1 fruit fly cellular context compared by ENCODE assay signal in the genomic region with DNA sequence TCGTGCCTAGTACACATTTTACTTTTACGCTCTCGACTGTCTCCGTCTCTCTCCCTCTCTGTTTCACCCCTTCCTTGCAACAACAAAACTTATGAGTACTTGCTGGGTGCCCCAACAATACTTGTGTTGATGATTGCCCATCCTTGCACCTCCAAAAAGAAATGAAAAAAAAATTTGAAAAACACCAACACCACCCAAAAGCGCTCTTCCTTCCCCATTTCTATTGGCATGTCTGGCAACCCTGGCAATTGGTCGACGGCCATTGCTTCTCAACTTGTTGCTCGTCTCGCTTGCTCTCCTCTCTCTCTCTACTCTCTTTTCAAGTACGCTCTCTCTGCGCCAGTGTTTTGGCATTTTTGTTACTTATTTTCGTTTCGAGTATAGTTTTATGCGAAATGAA.
TF ChIP-seq lines count a peak whose summit lies in the region.

No protein-coding gene starts in this region.

TF ChIP-seq in whole organism, embryonic, 481 proteins besides CTCF, POLR2A, EP300 and RAD21 (continued from another document and continues in another):
- TF ChIP-seq hbn (GFP tag; IDR thresholded peaks at IDR 0.05; lab: Robert Waterston, UW; ENCODE audit: partially characterized antibody) (peak; percentile 43), CG3838 (GFP tag; optimal IDR thresholded peaks at IDR 0.05; lab: Kevin White, UChicago) (no peak), hkb (optimal IDR thresholded peaks at IDR 0.05; lab: Kevin White, UChicago) (no peak), hkb (GFP tag; IDR thresholded peaks at IDR 0.05; lab: Robert Waterston, UW) (no peak), CG3065 (GFP tag; optimal IDR thresholded peaks at IDR 0.05; lab: Kevin White, UChicago) (no peak), sob (GFP tag; IDR thresholded peaks at IDR 0.05; lab: Robert Waterston, UW) (peak; percentile 54), CG10274 (GFP tag; optimal IDR thresholded peaks at IDR 0.05; lab: Kevin White, UChicago) (no peak), CG14965 (GFP tag; optimal IDR thresholded peaks at IDR 0.05; lab: Kevin White, UChicago; ENCODE audit: borderline replicate concordance) (no peak), twi (tag; optimal IDR thresholded peaks at IDR 0.05; lab: Kevin White, UChicago) (no peak), CG15269 (tag; optimal IDR thresholded peaks at IDR 0.05; lab: Kevin White, UChicago) (peak; percentile 38), gce (GFP tag; IDR thresholded peaks at IDR 0.05; lab: Robert Waterston, UW) (no peak), Nf-YC (tag; optimal IDR thresholded peaks at IDR 0.05; lab: Kevin White, UChicago) (peak; percentile 47), bbx (GFP tag; IDR thresholded peaks at IDR 0.05; lab: Robert Waterston, UW; ENCODE audit: partially characterized antibody) (no peak), D19B (GFP tag; optimal IDR thresholded peaks at IDR 0.05; lab: Kevin White, UChicago) (peak; percentile 27), yki (optimal IDR thresholded peaks at IDR 0.05; lab: Kevin White, UChicago) (peak; percentile 88), CG9609 (GFP tag; optimal IDR thresholded peaks at IDR 0.05; lab: Kevin White, UChicago) (no peak), CG12942 (GFP tag; optimal IDR thresholded peaks at IDR 0.05; lab: Kevin White, UChicago) (no peak), CG2120 (GFP tag; optimal IDR thresholded peaks at IDR 0.05; lab: Kevin White, UChicago) (peak; percentile 58), jigr1 (GFP tag; IDR thresholded peaks at IDR 0.05; lab: Robert Waterston, UW) (no peak), sd (tag; optimal IDR thresholded peaks at IDR 0.05; lab: Kevin White, UChicago) (no peak), her (GFP tag; optimal IDR thresholded peaks at IDR 0.05; lab: Kevin White, UChicago) (peak; percentile 34), CkIIα-i1 (GFP tag; IDR thresholded peaks at IDR 0.05; lab: Robert Waterston, UW) (no peak), nom (GFP tag; optimal IDR thresholded peaks at IDR 0.05; lab: Kevin White, UChicago) (peak; percentile 44), CG13287 (GFP tag; IDR thresholded peaks at IDR 0.05; lab: Robert Waterston, UW; ENCODE audit: partially characterized antibody) (peak; percentile 15; the same call in 1 of the 2 replicates), CG7786 (GFP tag; optimal IDR thresholded peaks at IDR 0.05; lab: Kevin White, UChicago) (peak; percentile 43), nmo (GFP tag; optimal IDR thresholded peaks at IDR 0.05; lab: Kevin White, UChicago) (no peak), ato (GFP tag; IDR thresholded peaks at IDR 0.05; lab: Robert Waterston, UW; ENCODE audit: partially characterized antibody) (no peak), ewg (GFP tag; optimal IDR thresholded peaks at IDR 0.05; lab: Kevin White, UChicago) (no peak), B-H2 (GFP tag; optimal IDR thresholded peaks at IDR 0.05; lab: Kevin White, UChicago) (peak; percentile 55), knrl (GFP tag; IDR thresholded peaks at IDR 0.05; lab: Robert Waterston, UW; ENCODE audit: partially characterized antibody) (no peak), CG4617 (GFP tag; optimal IDR thresholded peaks at IDR 0.05; lab: Kevin White, UChicago; ENCODE audit: borderline replicate concordance) (no peak), schlank (tag; optimal IDR thresholded peaks at IDR 0.05; lab: Kevin White, UChicago) (no peak), pnt (GFP tag; optimal IDR thresholded peaks at IDR 0.05; lab: Kevin White, UChicago) (no peak), zen2 (GFP tag; IDR thresholded peaks at IDR 0.05; lab: Robert Waterston, UW; ENCODE audit: partially characterized antibody) (peak; percentile 25; the same call in 1 of the 3 replicates), CG6791 (GFP tag; IDR thresholded peaks at IDR 0.05; lab: Robert Waterston, UW; ENCODE audit: partially characterized antibody) (no peak; the same call in 2 of the 3 replicates), CG1832 (GFP tag; optimal IDR thresholded peaks at IDR 0.05; lab: Kevin White, UChicago) (no peak), usp (GFP tag; optimal IDR thresholded peaks at IDR 0.05; lab: Kevin White, UChicago) (no peak), p53 (GFP tag; optimal IDR thresholded peaks at IDR 0.05; lab: Kevin White, UChicago) (no peak), CG7928 (GFP tag; optimal IDR thresholded peaks at IDR 0.05; lab: Kevin White, UChicago) (no peak), Deaf1 (tag; optimal IDR thresholded peaks at IDR 0.05; lab: Kevin White, UChicago) (no peak), Jarid2 (GFP tag; optimal IDR thresholded peaks at IDR 0.05; lab: Kevin White, UChicago) (no peak), Rx (GFP tag; IDR thresholded peaks at IDR 0.05; lab: Robert Waterston, UW) (no peak), Dbx (GFP tag; IDR thresholded peaks at IDR 0.05; lab: Robert Waterston, UW) (peak; percentile 49; the same call in 1 of the 3 replicates), sens-2 (GFP tag; IDR thresholded peaks at IDR 0.05; lab: Robert Waterston, UW) (0 out of 2 replicates have a peak, but pooled peaks have one; percentile 13), ATbp (GFP tag; optimal IDR thresholded peaks at IDR 0.05; lab: Kevin White, UChicago) (peak; percentile 7), lab (GFP tag; optimal IDR thresholded peaks at IDR 0.05; lab: Kevin White, UChicago) (peak; percentile 38), CHES-1-like (GFP tag; optimal IDR thresholded peaks at IDR 0.05; lab: Kevin White, UChicago) (peak; percentile 3), CG13775 (GFP tag; optimal IDR thresholded peaks at IDR 0.05; lab: Kevin White, UChicago) (peak; percentile 14), abd-A (tag; optimal IDR thresholded peaks at IDR 0.05; lab: Kevin White, UChicago) (no peak), Dip3 (GFP tag; optimal IDR thresholded peaks at IDR 0.05; lab: Kevin White, UChicago) (peak; percentile 21), lov (optimal IDR thresholded peaks at IDR 0.05; lab: Kevin White, UChicago) (no peak), lov (GFP tag; IDR thresholded peaks at IDR 0.05; lab: Robert Waterston, UW) (no peak), sens (GFP tag; lab: Kevin White, UChicago) (no peak), CG7839 (tag; optimal IDR thresholded peaks at IDR 0.05; lab: Kevin White, UChicago) (peak; percentile 23), btn (GFP tag; optimal IDR thresholded peaks at IDR 0.05; lab: Kevin White, UChicago) (no peak), CG6854 (GFP tag; optimal IDR thresholded peaks at IDR 0.05; lab: Kevin White, UChicago) (no peak), CG1792 (GFP tag; optimal IDR thresholded peaks at IDR 0.05; lab: Kevin White, UChicago) (no peak), CG17802 (tag; optimal IDR thresholded peaks at IDR 0.05; lab: Kevin White, UChicago) (no peak), Hr78 (GFP tag; optimal IDR thresholded peaks at IDR 0.05; lab: Kevin White, UChicago) (no peak), tna (GFP tag; IDR thresholded peaks at IDR 0.05; lab: Robert Waterston, UW; ENCODE audit: partially characterized antibody) (no peak), tx (GFP tag; optimal IDR thresholded peaks at IDR 0.05; lab: Kevin White, UChicago) (no peak), CG2889 (GFP tag; IDR thresholded peaks at IDR 0.05; lab: Robert Waterston, UW) (no peak), disco-r (GFP tag; optimal IDR thresholded peaks at IDR 0.05; lab: Kevin White, UChicago) (no peak), lilli (GFP tag; optimal IDR thresholded peaks at IDR 0.05; lab: Kevin White, UChicago) (peak; percentile 11), CG3163 (GFP tag; optimal IDR thresholded peaks at IDR 0.05; lab: Kevin White, UChicago) (no peak), Ptx1 (GFP tag; IDR thresholded peaks at IDR 0.05; lab: Robert Waterston, UW) (0 out of 2 replicates have a peak, but pooled peaks have one; percentile 21), ERR (GFP tag; optimal IDR thresholded peaks at IDR 0.05; lab: Kevin White, UChicago) (no peak), ssp (GFP tag; IDR thresholded peaks at IDR 0.05; lab: Robert Waterston, UW) (no peak), CG12659 (GFP tag; optimal IDR thresholded peaks at IDR 0.05; lab: Kevin White, UChicago) (peak; percentile 5), pfk (GFP tag; optimal IDR thresholded peaks at IDR 0.05; lab: Kevin White, UChicago) (peak; percentile 4), Nf-YB (GFP tag; optimal IDR thresholded peaks at IDR 0.05; lab: Kevin White, UChicago) (no peak), pzg (GFP tag; optimal IDR thresholded peaks at IDR 0.05; lab: Kevin White, UChicago) (peak; percentile 28), CG7556 (GFP tag; optimal IDR thresholded peaks at IDR 0.05; lab: Kevin White, UChicago) (no peak), CG30403 (GFP tag; optimal IDR thresholded peaks at IDR 0.05; lab: Kevin White, UChicago) (peak; percentile 22), so (GFP tag; IDR thresholded peaks at IDR 0.05; lab: Robert Waterston, UW) (0 out of 3 replicates have a peak, but pooled peaks have one; percentile 8), bowl (GFP tag; IDR thresholded peaks at IDR 0.05; lab: Robert Waterston, UW) (no peak), dimm (GFP tag; IDR thresholded peaks at IDR 0.05; lab: Robert Waterston, UW) (no peak), CG10366 (GFP tag; IDR thresholded peaks at IDR 0.05; lab: Robert Waterston, UW) (no peak), hb (GFP tag; IDR thresholded peaks at IDR 0.05; lab: Robert Waterston, UW; ENCODE audit: partially characterized antibody) (no peak), CG14710 (tag; optimal IDR thresholded peaks at IDR 0.05; lab: Kevin White, UChicago) (peak; percentile 3), Abd-B (GFP tag; optimal IDR thresholded peaks at IDR 0.05; lab: Kevin White, UChicago) (no peak), Trl (optimal IDR thresholded peaks at IDR 0.05; lab: Kevin White, UChicago) (peak; percentile 98 to 99), Trl (GFP tag; optimal IDR thresholded peaks at IDR 0.05; lab: Kevin White, UChicago) (peak; percentile 85), CG43689 (GFP tag; IDR thresholded peaks at IDR 0.05; lab: Robert Waterston, UW) (no peak), CG32532 (GFP tag; IDR thresholded peaks at IDR 0.05; lab: Robert Waterston, UW) (peak; percentile 74), CG11398 (GFP tag; optimal IDR thresholded peaks at IDR 0.05; lab: Kevin White, UChicago) (no peak), fru (optimal IDR thresholded peaks at IDR 0.05; lab: Kevin White, UChicago) (no peak), tll (GFP tag; optimal IDR thresholded peaks at IDR 0.05; lab: Kevin White, UChicago) (no peak), lmd (GFP tag; IDR thresholded peaks at IDR 0.05; lab: Robert Waterston, UW) (peak; percentile 16; the same call in 1 of the 2 replicates), Oaz (GFP tag; IDR thresholded peaks at IDR 0.05; lab: Robert Waterston, UW) (no peak), sim (GFP tag; IDR thresholded peaks at IDR 0.05; lab: Robert Waterston, UW) (no peak), az2 (GFP tag; optimal IDR thresholded peaks at IDR 0.05; lab: Kevin White, UChicago) (no peak), nau (GFP tag; optimal IDR thresholded peaks at IDR 0.05; lab: Kevin White, UChicago) (no peak), seq (GFP tag; IDR thresholded peaks at IDR 0.05; lab: Robert Waterston, UW) (no peak), CG9437 (GFP tag; optimal IDR thresholded peaks at IDR 0.05; lab: Kevin White, UChicago) (no peak), Ssrp (tag; optimal IDR thresholded peaks at IDR 0.05; lab: Kevin White, UChicago) (no peak), CG32767 (GFP tag; IDR thresholded peaks at IDR 0.05; lab: Robert Waterston, UW) (no peak), repo (GFP tag; optimal IDR thresholded peaks at IDR 0.05; lab: Kevin White, UChicago) (no peak), CG2199 (GFP tag; IDR thresholded peaks at IDR 0.05; lab: Robert Waterston, UW) (no peak), CG3726 (GFP tag; IDR thresholded peaks at IDR 0.05; lab: Robert Waterston, UW) (no peak), Ets65A (GFP tag; lab: Kevin White, UChicago) (peak; percentile 34), ranshi (GFP tag; IDR thresholded peaks at IDR 0.05; lab: Robert Waterston, UW) (no peak), CG14050 (GFP tag; IDR thresholded peaks at IDR 0.05; lab: Robert Waterston, UW) (no peak), ind (GFP tag; optimal IDR thresholded peaks at IDR 0.05; lab: Kevin White, UChicago) (no peak), CG8765 (GFP tag; IDR thresholded peaks at IDR 0.05; lab: Robert Waterston, UW) (no peak), CG2202 (tag; optimal IDR thresholded peaks at IDR 0.05; lab: Kevin White, UChicago) (no peak), CG9797 (GFP tag; optimal IDR thresholded peaks at IDR 0.05; lab: Kevin White, UChicago) (no peak), CG11085 (GFP tag; IDR thresholded peaks at IDR 0.05; lab: Robert Waterston, UW) (no peak), Rfx (GFP tag; IDR thresholded peaks at IDR 0.05; lab: Robert Waterston, UW) (peak; percentile 74), bab2 (GFP tag; optimal IDR thresholded peaks at IDR 0.05; lab: Kevin White, UChicago) (no peak), Camta (GFP tag; optimal IDR thresholded peaks at IDR 0.05; lab: Kevin White, UChicago) (no peak), klu (GFP tag; IDR thresholded peaks at IDR 0.05; lab: Robert Waterston, UW) (no peak), CG4854 (GFP tag; optimal IDR thresholded peaks at IDR 0.05; lab: Kevin White, UChicago) (no peak), CG9727 (GFP tag; optimal IDR thresholded peaks at IDR 0.05; lab: Kevin White, UChicago) (no peak), gsb (GFP tag; IDR thresholded peaks at IDR 0.05; lab: Robert Waterston, UW) (no peak), NC2β (GFP tag; optimal IDR thresholded peaks at IDR 0.05; lab: Kevin White, UChicago) (no peak), ci (GFP tag; IDR thresholded peaks at IDR 0.05; lab: Robert Waterston, UW) (no peak; the same call in 1 of the 3 replicates), CG13123 (GFP tag; optimal IDR thresholded peaks at IDR 0.05; lab: Kevin White, UChicago) (no peak), CG5245 (GFP tag; optimal IDR thresholded peaks at IDR 0.05; lab: Kevin White, UChicago) (no peak), amos (GFP tag; IDR thresholded peaks at IDR 0.05; lab: Robert Waterston, UW; ENCODE audit: partially characterized antibody) (no peak), CG14860 (GFP tag; IDR thresholded peaks at IDR 0.05; lab: Robert Waterston, UW; ENCODE audit: partially characterized antibody) (no peak), BEAF-32 (GFP tag; optimal IDR thresholded peaks at IDR 0.05; lab: Kevin White, UChicago) (peak; percentile 6), CoRest (tag; optimal IDR thresholded peaks at IDR 0.05; lab: Kevin White, UChicago) (peak; percentile 39), CG18011 (GFP tag; optimal IDR thresholded peaks at IDR 0.05; lab: Kevin White, UChicago) (no peak), grau (tag; optimal IDR thresholded peaks at IDR 0.05; lab: Kevin White, UChicago) (no peak), CG17328 (GFP tag; IDR thresholded peaks at IDR 0.05; lab: Robert Waterston, UW) (no peak), HLH3B (GFP tag; IDR thresholded peaks at IDR 0.05; lab: Robert Waterston, UW) (no peak), CG34376 (GFP tag; optimal IDR thresholded peaks at IDR 0.05; lab: Kevin White, UChicago) (no peak), bigmax (GFP tag; optimal IDR thresholded peaks at IDR 0.05; lab: Kevin White, UChicago) (no peak), CG7357 (GFP tag; IDR thresholded peaks at IDR 0.05; lab: Robert Waterston, UW) (no peak)
